Worm (Caenorhabditis elegans) whole organism, midembryonic: ENCODE data around the gene gcl-1.

Experiments
- flt-1 ChIP-seq: fragments of 200-800 bp; sonication (Bioruptor generic); IDR thresholded peaks from 2 replicates; pipeline ENCODE4 v1.3.6; 2022; ENCODE audit warnings: missing genetic modification characterization, missing compliant biosample characterization
- ztf-23 ChIP-seq: fragments of 200-800 bp; sonication (Bioruptor generic); IDR thresholded peaks from 2 replicates; pipeline ENCODE4 v1.3.6; 2022; ENCODE audit warnings: missing genetic modification reagents, missing genetic modification characterization, missing compliant biosample characterization
- ztf-29 ChIP-seq: fragments of 200-800 bp; sonication (Bioruptor generic); IDR thresholded peaks from 2 replicates; pipeline ENCODE4 v1.3.6; 2022; ENCODE audit warnings: missing genetic modification reagents, missing genetic modification characterization, missing compliant biosample characterization

DNA sequence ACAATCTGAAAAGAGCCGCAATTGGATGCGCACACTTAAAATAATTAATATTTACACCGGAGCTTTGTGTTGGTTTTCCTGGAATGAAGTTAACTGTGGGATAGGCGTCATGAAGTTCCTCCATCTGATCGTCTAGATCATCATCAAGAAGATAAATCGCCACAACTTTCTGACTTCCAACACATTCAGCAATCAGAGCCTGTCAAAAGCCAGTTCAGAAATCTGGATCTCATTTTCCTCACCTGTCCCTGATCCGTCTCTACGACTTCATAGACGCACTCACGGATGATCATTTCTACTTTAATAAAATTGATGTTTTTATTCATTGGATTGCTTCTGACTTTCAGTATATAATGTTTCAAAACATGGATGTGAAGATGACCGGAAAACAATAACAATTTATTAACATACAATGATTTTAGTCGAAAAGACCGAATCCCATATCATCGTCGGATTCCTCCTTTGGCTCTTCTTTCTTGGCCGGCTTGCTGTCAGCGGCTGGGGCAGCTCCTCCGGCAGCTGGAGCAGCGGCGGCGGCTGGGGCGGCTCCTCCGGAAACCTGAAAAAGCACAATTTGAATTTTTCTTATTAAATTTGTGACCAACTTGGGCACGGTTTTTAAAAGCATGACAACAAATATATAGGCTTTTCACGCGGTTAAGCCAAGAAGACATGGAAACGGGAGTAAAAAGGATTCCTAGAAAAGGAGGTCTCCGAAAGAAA is 43.4 kb downstream of the gcl-1 start, which contains the start of gene agt-1:
- TF ChIP-seq flt-1 (GFP tag; lab: Robert Waterston, UW) (no peak), ztf-29 (GFP tag; lab: Robert Waterston, UW) (no peak), ztf-23 (GFP tag; lab: Robert Waterston, UW) (no peak)
